Worm (Caenorhabditis elegans) whole organism, L1 larva: ENCODE data around the gene arrd-13.

Experiments used
- dpl-1 ChIP-seq, 3 experiments: fragments of 150-350 bp in 2 of 3; sonication (generic microtip) in 1 of 3; optimal IDR thresholded peaks; 2 replicates each; lab custom pipeline; 2014 to 2017; ENCODE audit warnings: missing biosample characterization in 3 of 3, missing genetic modification characterization in 3 of 3, missing genetic modification reagents in 3 of 3
- unc-62 ChIP-seq: fragments of 150-350 bp; optimal IDR thresholded peaks from 2 replicates; lab custom pipeline; 2014; ENCODE audit warnings: missing biosample characterization, missing genetic modification reagents, missing genetic modification characterization

ce11 chrII:13788813-13789212 is 30.6 kb downstream of the arrd-13 start:
- no peak for TF ChIP-seq unc-62 (GFP tag; lab: Kevin White, UChicago)
- no peak for TF ChIP-seq dpl-1 (GFP tag; optimal IDR thresholded peaks at IDR 0.05; lab: Kevin White, UChicago)
